Comparison of ENCODE assay signal across 4 worm cellular contexts in the genomic region with DNA sequence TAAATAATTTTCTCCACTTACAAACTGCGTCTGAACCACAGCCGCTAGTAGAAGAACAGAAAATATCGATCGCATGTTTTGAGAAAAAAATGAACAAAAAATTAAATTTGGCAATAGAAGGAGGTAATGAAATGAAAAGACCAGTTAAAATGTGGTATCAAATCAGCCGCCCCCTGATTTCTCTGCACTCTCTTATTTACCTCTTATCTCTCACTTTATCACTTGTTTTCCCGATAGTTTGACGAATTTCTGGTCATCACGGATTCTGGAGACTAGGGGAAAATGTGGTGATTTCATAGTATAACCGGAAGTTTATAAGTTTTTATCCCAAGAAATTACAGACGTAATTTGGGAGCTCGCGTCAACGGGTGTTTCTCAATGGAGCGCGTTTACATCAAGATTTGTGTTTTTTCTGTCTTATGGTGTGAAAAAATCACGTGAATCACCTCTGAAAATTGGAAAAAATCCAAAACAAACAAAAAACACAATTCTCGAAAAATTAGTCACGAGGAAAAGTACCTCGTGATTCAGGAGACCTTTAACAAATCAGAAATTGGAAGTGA.
TF ChIP-seq lines count a peak whose summit lies in the region.

A gene (minus strand): TSS at position 116 of the 563 bp plus-strand sequence.

TF ChIP-seq in whole organism, L1 larva, 84 proteins besides CTCF, POLR2A, EP300 and RAD21:
- TF ChIP-seq pax-3 (tag; optimal IDR thresholded peaks at IDR 0.05; lab: Kevin White, UChicago): no peak
- TF ChIP-seq nhr-85 (tag; lab: Kevin White, UChicago): peak; percentile 68
- no peak for TF ChIP-seq nhr-237 (tag; optimal IDR thresholded peaks at IDR 0.05; lab: Kevin White, UChicago)
- TF ChIP-seq efl-1 (optimal IDR thresholded peaks at IDR 0.05; lab: Kevin White, UChicago): no peak
- TF ChIP-seq efl-1 (GFP tag; optimal IDR thresholded peaks at IDR 0.05 in 1 of 2; lab: Kevin White, UChicago): peak in 1 of 2 experiments; percentile 92
- no peak for TF ChIP-seq F16B12.6 (tag; optimal IDR thresholded peaks at IDR 0.05; lab: Kevin White, UChicago)
- TF ChIP-seq pag-3 (tag; optimal IDR thresholded peaks at IDR 0.05; lab: Kevin White, UChicago; ENCODE audit: borderline replicate concordance, insufficient read depth): no peak
- no peak for TF ChIP-seq snu-23 (GFP tag; optimal IDR thresholded peaks at IDR 0.05; lab: Kevin White, UChicago)
- no peak for TF ChIP-seq lir-3 (tag; optimal IDR thresholded peaks at IDR 0.05; lab: Kevin White, UChicago; ENCODE audit: poor library complexity)
- TF ChIP-seq tlp-1 (tag; optimal IDR thresholded peaks at IDR 0.05; lab: Kevin White, UChicago): no peak
- no peak for TF ChIP-seq alr-1 (tag; optimal IDR thresholded peaks at IDR 0.05; lab: Kevin White, UChicago; ENCODE audit: borderline replicate concordance)
- TF ChIP-seq efl-3 (GFP tag; optimal IDR thresholded peaks at IDR 0.05; lab: Kevin White, UChicago): no peak
- TF ChIP-seq C16A3.4 (tag; optimal IDR thresholded peaks at IDR 0.05; lab: Kevin White, UChicago): no peak
- TF ChIP-seq nhr-19 (GFP tag; conservative IDR thresholded peaks at IDR 0.05; lab: Robert Waterston, UW): 0 out of 2 replicates have a peak, but pooled peaks have one; percentile 17
- TF ChIP-seq elt-3 (tag; optimal IDR thresholded peaks at IDR 0.05; lab: Kevin White, UChicago): peak in 1 of 6 experiments; percentile 55
- no peak for TF ChIP-seq unc-130 (tag; optimal IDR thresholded peaks at IDR 0.05; lab: Kevin White, UChicago)
- TF ChIP-seq ama-1 (optimal IDR thresholded peaks at IDR 0.05; lab: Kevin White, UChicago): no peak
- TF ChIP-seq blmp-1 (tag; optimal IDR thresholded peaks at IDR 0.05; lab: Kevin White, UChicago): peak; percentile 9
- TF ChIP-seq lsy-2 (tag; optimal IDR thresholded peaks at IDR 0.05; lab: Kevin White, UChicago): peak in 1 of 2 experiments; percentile 25

TF ChIP-seq in whole organism, L2 larva, 48 proteins besides CTCF, POLR2A, EP300 and RAD21:
- TF ChIP-seq nhr-25 (tag; optimal IDR thresholded peaks at IDR 0.05; lab: Kevin White, UChicago) (no peak), nhr-77 (tag; optimal IDR thresholded peaks at IDR 0.05; lab: Kevin White, UChicago) (no peak), sma-3 (GFP tag; optimal IDR thresholded peaks at IDR 0.05; lab: Kevin White, UChicago) (peak; percentile 27), egl-27 (tag; optimal IDR thresholded peaks at IDR 0.05; lab: Kevin White, UChicago) (no peak), sem-4 (tag; optimal IDR thresholded peaks at IDR 0.05; lab: Kevin White, UChicago) (no peak), gmeb-1 (tag; optimal IDR thresholded peaks at IDR 0.05; lab: Kevin White, UChicago) (no peak)
TF ChIP-seq in whole organism, L2 larva: peak in this region for 1.

TF ChIP-seq in whole organism, late embryonic, 69 proteins besides CTCF, POLR2A, EP300 and RAD21:
- TF ChIP-seq hlh-30 (tag; optimal IDR thresholded peaks at IDR 0.05; lab: Kevin White, UChicago; ENCODE audit: insufficient read depth) (peak; percentile 23), eyg-1 (tag; optimal IDR thresholded peaks at IDR 0.05; lab: Kevin White, UChicago) (no peak)

TF ChIP-seq in whole organism, young adult, 124 proteins besides CTCF, POLR2A, EP300 and RAD21:
- peak; percentile 62; the same call in 1 of the 2 replicates for TF ChIP-seq hmg-1.2 (GFP tag; IDR thresholded peaks at IDR 0.05; lab: Robert Waterston, UW)
- no peak for TF ChIP-seq him-1 (tag; optimal IDR thresholded peaks at IDR 0.05; lab: Kevin White, UChicago)
